Fruit fly (Drosophila melanogaster): ENCODE results near the gene CG8360.
A peak's percentile ranks its signal among the peaks of the same experiment; 100 is the strongest.

CG8360 gene

dm6 chr2L:8212666-8213270 lies at the start of gene CG8360, which contains the start of gene CG8372:
Gene CG8360, plus strand, starts transcription at chr2L:8212959.
Gene CG8372, minus strand, starts transcription at chr2L:8212902.
- TF ChIP-seq odd (GFP tag; optimal IDR thresholded peaks at IDR 0.05), result peak; percentile 97
- TF ChIP-seq CG15073 (GFP tag; optimal IDR thresholded peaks at IDR 0.05), result peak; percentile 92
- TF ChIP-seq CG6272 (GFP tag; IDR thresholded peaks at IDR 0.05), result peak; percentile 99
- peak; percentile 98 for TF ChIP-seq dm (GFP tag; optimal IDR thresholded peaks at IDR 0.05)
- TF ChIP-seq ems (GFP tag; optimal IDR thresholded peaks at IDR 0.05), result peak; percentile 99
- TF ChIP-seq peb (GFP tag; IDR thresholded peaks at IDR 0.05), result peak; percentile 99
- TF ChIP-seq CG4424 (GFP tag; optimal IDR thresholded peaks at IDR 0.05), result peak; percentile 99
- peak; percentile 97 for TF ChIP-seq cwo (GFP tag; optimal IDR thresholded peaks at IDR 0.05)
- TF ChIP-seq da (GFP tag; optimal IDR thresholded peaks at IDR 0.05), result peak; percentile 98
- TF ChIP-seq CG17612 (GFP tag; IDR thresholded peaks at IDR 0.05), result peak; percentile 97
- peak; percentile 99 for TF ChIP-seq ara (GFP tag; IDR thresholded peaks at IDR 0.05)
- TF ChIP-seq fu2 (GFP tag; optimal IDR thresholded peaks at IDR 0.05), result peak; percentile 99
- peak; percentile 99 for TF ChIP-seq HLH3B (GFP tag; IDR thresholded peaks at IDR 0.05)
- peak; percentile 99 for TF ChIP-seq Fer1 (GFP tag; optimal IDR thresholded peaks at IDR 0.05)
- TF ChIP-seq mirr (GFP tag; optimal IDR thresholded peaks at IDR 0.05), result peak; percentile 99
- TF ChIP-seq CG15269 (tag; optimal IDR thresholded peaks at IDR 0.05), result peak; percentile 99
- peak; percentile 99 for TF ChIP-seq repo (GFP tag; optimal IDR thresholded peaks at IDR 0.05)
- TF ChIP-seq Neu2 (GFP tag; optimal IDR thresholded peaks at IDR 0.05; ENCODE audit: borderline replicate concordance), result peak; percentile 95
- TF ChIP-seq psq (GFP tag; optimal IDR thresholded peaks at IDR 0.05), result peak; percentile 95
- peak; percentile 97 for TF ChIP-seq CG3838 (GFP tag; optimal IDR thresholded peaks at IDR 0.05)
- peak; percentile 97 for TF ChIP-seq CG15601 (tag; optimal IDR thresholded peaks at IDR 0.05)
- peak; percentile 97 for TF ChIP-seq zen (tag; optimal IDR thresholded peaks at IDR 0.05)
- TF ChIP-seq Lpt (GFP tag; optimal IDR thresholded peaks at IDR 0.05), result no peak
- no peak for TF ChIP-seq CG2129 (GFP tag; IDR thresholded peaks at IDR 0.05; ENCODE audit: partially characterized antibody)
- peak; percentile 98 for TF ChIP-seq CG4854 (GFP tag; optimal IDR thresholded peaks at IDR 0.05)
- TF ChIP-seq lab (GFP tag; optimal IDR thresholded peaks at IDR 0.05), result peak; percentile 99
- TF ChIP-seq CHES-1-like (GFP tag; optimal IDR thresholded peaks at IDR 0.05), result peak; percentile 99
- TF ChIP-seq emc (GFP tag; optimal IDR thresholded peaks at IDR 0.05), result peak; percentile 98
- no peak for TF ChIP-seq HLHmδ (GFP tag; optimal IDR thresholded peaks at IDR 0.05)
- TF ChIP-seq Aef1 (GFP tag; IDR thresholded peaks at IDR 0.05), result peak; percentile 99
- TF ChIP-seq CG32532 (GFP tag; IDR thresholded peaks at IDR 0.05), result peak; percentile 99
- TF ChIP-seq CG4282 (GFP tag; optimal IDR thresholded peaks at IDR 0.05), result peak; percentile 98
- TF ChIP-seq seq (GFP tag; IDR thresholded peaks at IDR 0.05), result peak; percentile 99
- TF ChIP-seq CkIIα-i1 (GFP tag; IDR thresholded peaks at IDR 0.05), result peak; percentile 92
- peak; percentile 98 for TF ChIP-seq PHDP (tag; optimal IDR thresholded peaks at IDR 0.05)
- peak; percentile 99 for TF ChIP-seq Optix (GFP tag; IDR thresholded peaks at IDR 0.05)
- TF ChIP-seq lilli (GFP tag; optimal IDR thresholded peaks at IDR 0.05), result peak; percentile 100
- peak; percentile 99 for TF ChIP-seq CG8944 (GFP tag; optimal IDR thresholded peaks at IDR 0.05)
- TF ChIP-seq CG13296 (GFP tag; optimal IDR thresholded peaks at IDR 0.05), result peak; percentile 98
- peak; percentile 99 for TF ChIP-seq bcd (GFP tag; optimal IDR thresholded peaks at IDR 0.05)
- peak; percentile 93 for TF ChIP-seq MESR4 (GFP tag; optimal IDR thresholded peaks at IDR 0.05)
- TF ChIP-seq Rx (GFP tag; IDR thresholded peaks at IDR 0.05), result peak; percentile 99
- peak; percentile 39 for TF ChIP-seq cad (GFP tag; optimal IDR thresholded peaks at IDR 0.05)
- no peak for TF ChIP-seq sc (optimal IDR thresholded peaks at IDR 0.05)
- TF ChIP-seq sc (GFP tag; optimal IDR thresholded peaks at IDR 0.05), result peak; percentile 96
- TF ChIP-seq CrebB (tag; optimal IDR thresholded peaks at IDR 0.05), result peak; percentile 97
- TF ChIP-seq bsh (GFP tag; optimal IDR thresholded peaks at IDR 0.05), result peak; percentile 98 to 99
- TF ChIP-seq br (optimal IDR thresholded peaks at IDR 0.05), result no peak
- TF ChIP-seq D (optimal IDR thresholded peaks at IDR 0.05), result no peak
- peak; percentile 98 for TF ChIP-seq D (GFP tag; optimal IDR thresholded peaks at IDR 0.05)
- TF ChIP-seq CG9215 (GFP tag; IDR thresholded peaks at IDR 0.05), result peak; percentile 97
- peak; percentile 99 for TF ChIP-seq E2f1 (GFP tag; IDR thresholded peaks at IDR 0.05)
